Worm (Caenorhabditis elegans) whole organism, L1 larva: ENCODE data around the gene ZK512.8.
A peak's percentile ranks its signal among the peaks of the same experiment; 100 is the strongest.

Source experiments
- aha-1 ChIP-seq: fragments of 150-350 bp; optimal IDR thresholded peaks from 2 replicates; lab custom pipeline; 2014; ENCODE audit warnings: missing biosample characterization, missing genetic modification characterization
- ama-1 ChIP-seq: fragments of 150-350 bp; optimal IDR thresholded peaks from 2 replicates; lab custom pipeline; 2014
- blmp-1 ChIP-seq: fragments of 150-350 bp; optimal IDR thresholded peaks from 2 replicates; lab custom pipeline; 2014; ENCODE audit warnings: missing biosample characterization, missing genetic modification characterization
- ceh-8 ChIP-seq: fragments of 200-800 bp; sonication (Bioruptor generic); optimal IDR thresholded peaks from 2 replicates; lab custom pipeline; 2018; ENCODE audit warnings: mild to moderate bottlenecking, missing genetic modification characterization, moderate library complexity, missing compliant biosample characterization
- ceh-88 ChIP-seq: fragments of 200-800 bp; sonication (Bioruptor generic); IDR thresholded peaks from 2 replicates; pipeline ENCODE4 v1.3.6; 2022; ENCODE audit warnings: missing genetic modification characterization, missing compliant biosample characterization
- ces-1 ChIP-seq: fragments of 150-350 bp; optimal IDR thresholded peaks from 2 replicates; lab custom pipeline; 2014; ENCODE audit warnings: missing biosample characterization, missing genetic modification reagents, missing genetic modification characterization
- dpl-1 ChIP-seq, 3 experiments: fragments of 150-350 bp in 2 of 3; sonication (generic microtip) in 1 of 3; optimal IDR thresholded peaks; 2 replicates each; lab custom pipeline; 2014 to 2017; ENCODE audit warnings: missing biosample characterization in 3 of 3, missing genetic modification characterization in 3 of 3, missing genetic modification reagents in 3 of 3
- efl-1 ChIP-seq, 4 experiments: fragments of 150-350 bp; optimal IDR thresholded peaks in 3 of 4; peaks in 1 of 4; 1 replicate in 1 of 4; 2 replicates in 3 of 4; lab custom pipeline; 2014; ENCODE audit warnings: missing biosample characterization in 2 of 4, missing genetic modification characterization in 2 of 4, missing genetic modification reagents in 2 of 4
- elt-2 ChIP-seq: sonication (generic microtip); optimal IDR thresholded peaks from 2 replicates; lab custom pipeline; 2016; ENCODE audit warnings: missing genetic modification characterization, mild to moderate bottlenecking, inconsistent platforms, missing compliant biosample characterization, missing genetic modification reagents
- elt-3 ChIP-seq, 6 experiments: fragments of 150-350 bp in 1 of 6; sonication (generic microtip); optimal IDR thresholded peaks; 2 replicates each; lab custom pipeline; 2017 to 2018; ENCODE audit warnings: missing biosample characterization in 6 of 6, missing genetic modification characterization in 6 of 6, inconsistent platforms in 1 of 6
- fkh-10 ChIP-seq: sonication (generic microtip); optimal IDR thresholded peaks from 2 replicates; lab custom pipeline; 2017; ENCODE audit warnings: missing biosample characterization, missing genetic modification reagents, missing genetic modification characterization
- fkh-4 ChIP-seq: sonication (generic microtip); optimal IDR thresholded peaks from 2 replicates; lab custom pipeline; 2016; ENCODE audit warnings: missing compliant biosample characterization, missing genetic modification characterization, borderline replicate concordance
- hpl-2 ChIP-seq: fragments of 150-350 bp; optimal IDR thresholded peaks from 2 replicates; lab custom pipeline; 2014; ENCODE audit warnings: missing biosample characterization, missing genetic modification reagents, missing genetic modification characterization
- lin-14 ChIP-seq: fragments of 200-800 bp; sonication (Bioruptor generic); optimal IDR thresholded peaks from 2 replicates; lab custom pipeline; 2018; ENCODE audit warnings: mild to moderate bottlenecking, missing genetic modification characterization, moderate library complexity, missing compliant biosample characterization
- lin-15B ChIP-seq: fragments of 150-350 bp; sonication (generic microtip); optimal IDR thresholded peaks from 3 replicates; lab custom pipeline; 2014; ENCODE audit warnings: missing biosample characterization, missing genetic modification characterization
- lin-35 ChIP-seq, 2 experiments: fragments of 150-350 bp; optimal IDR thresholded peaks; 2 replicates each; lab custom pipeline; 2014; ENCODE audit warnings: missing biosample characterization in 2 of 2, missing genetic modification characterization in 2 of 2, missing genetic modification reagents in 2 of 2
- lin-39 ChIP-seq: fragments of 150-350 bp; optimal IDR thresholded peaks from 2 replicates; lab custom pipeline; 2014; ENCODE audit warnings: missing biosample characterization, missing genetic modification reagents, missing genetic modification characterization
- lir-3 ChIP-seq: sonication (generic microtip); optimal IDR thresholded peaks from 2 replicates; lab custom pipeline; 2016; ENCODE audit warnings: mild to moderate bottlenecking, missing genetic modification characterization, moderate library complexity, missing compliant biosample characterization; ENCODE audit not compliant: poor library complexity
- mep-1 ChIP-seq: fragments of 150-350 bp; optimal IDR thresholded peaks from 2 replicates; lab custom pipeline; 2014; ENCODE audit warnings: missing biosample characterization, missing genetic modification characterization
- nhr-11 ChIP-seq: fragments of 150-350 bp; optimal IDR thresholded peaks from 2 replicates; lab custom pipeline; 2014; ENCODE audit warnings: missing biosample characterization, missing genetic modification characterization
- nhr-12 ChIP-seq: sonication (generic microtip); optimal IDR thresholded peaks from 2 replicates; lab custom pipeline; 2017; ENCODE audit warnings: missing biosample characterization, missing genetic modification characterization
- nhr-19 ChIP-seq: fragments of 200-800 bp; sonication (Bioruptor generic); conservative IDR thresholded peaks from 2 replicates; pipeline ENCODE4 v1.3.6; 2022; ENCODE audit warnings: missing genetic modification characterization, missing compliant biosample characterization
- nhr-20 ChIP-seq: sonication (generic microtip); optimal IDR thresholded peaks from 2 replicates; lab custom pipeline; 2016; ENCODE audit warnings: mild to moderate bottlenecking, missing genetic modification characterization, missing compliant biosample characterization
- nhr-237 ChIP-seq: fragments of 150-350 bp; optimal IDR thresholded peaks from 2 replicates; lab custom pipeline; 2014; ENCODE audit warnings: missing biosample characterization, missing genetic modification characterization
- nhr-71 ChIP-seq: sonication (generic microtip); optimal IDR thresholded peaks from 2 replicates; lab custom pipeline; 2016; ENCODE audit warnings: mild to moderate bottlenecking, missing genetic modification characterization, moderate library complexity, missing compliant biosample characterization
- nhr-76 ChIP-seq: sonication (generic microtip); optimal IDR thresholded peaks from 2 replicates; lab custom pipeline; 2017; ENCODE audit warnings: missing biosample characterization, missing genetic modification characterization
- nhr-77 ChIP-seq: fragments of 150-350 bp; optimal IDR thresholded peaks from 2 replicates; lab custom pipeline; 2014; ENCODE audit warnings: missing biosample characterization, missing genetic modification characterization
- nhr-84 ChIP-seq: sonication (generic microtip); optimal IDR thresholded peaks from 2 replicates; lab custom pipeline; 2017; ENCODE audit warnings: missing biosample characterization, missing genetic modification characterization
- nhr-85 ChIP-seq: sonication (generic microtip); peaks from one replicate; lab custom pipeline; 2016; ENCODE audit warnings: missing genetic modification characterization, inconsistent platforms, missing compliant biosample characterization
- nhr-90 ChIP-seq: sonication (generic microtip); optimal IDR thresholded peaks from 2 replicates; lab custom pipeline; 2016; ENCODE audit warnings: mild to moderate bottlenecking, missing genetic modification characterization, missing compliant biosample characterization; ENCODE audit not compliant: poor library complexity
- pqm-1 ChIP-seq: sonication (generic microtip); optimal IDR thresholded peaks from 3 replicates; lab custom pipeline; 2017; ENCODE audit warnings: missing biosample characterization, missing genetic modification characterization
- rnt-1 ChIP-seq: sonication (generic microtip); optimal IDR thresholded peaks from 2 replicates; lab custom pipeline; 2016; ENCODE audit warnings: mild to moderate bottlenecking, missing genetic modification characterization, moderate library complexity, missing compliant biosample characterization
- sox-4 ChIP-seq: sonication (generic microtip); optimal IDR thresholded peaks from 2 replicates; lab custom pipeline; 2016; ENCODE audit warnings: missing genetic modification characterization, missing compliant biosample characterization
- sptf-1 ChIP-seq: fragments of 150-350 bp; optimal IDR thresholded peaks from 2 replicates; lab custom pipeline; 2014; ENCODE audit warnings: missing biosample characterization, missing genetic modification characterization
- swsn-7 ChIP-seq: sonication (generic microtip); optimal IDR thresholded peaks from 2 replicates; lab custom pipeline; 2016; ENCODE audit warnings: missing genetic modification characterization, missing compliant biosample characterization
- tlp-1 ChIP-seq: fragments of 150-350 bp; optimal IDR thresholded peaks from 2 replicates; lab custom pipeline; 2014; ENCODE audit warnings: missing biosample characterization, missing genetic modification characterization
- unc-130 ChIP-seq: fragments of 150-350 bp; optimal IDR thresholded peaks from 2 replicates; lab custom pipeline; 2017; ENCODE audit warnings: missing biosample characterization, missing genetic modification characterization, inconsistent platforms
- unc-30 ChIP-seq: sonication (generic microtip); optimal IDR thresholded peaks from 2 replicates; lab custom pipeline; 2017; ENCODE audit warnings: missing biosample characterization, missing genetic modification characterization
- unc-86 ChIP-seq: sonication (generic microtip); optimal IDR thresholded peaks from 2 replicates; lab custom pipeline; 2016; ENCODE audit warnings: missing genetic modification characterization, missing compliant biosample characterization
- unc-98 ChIP-seq: fragments of 200-800 bp; sonication (Bioruptor generic); IDR thresholded peaks from 2 replicates; pipeline ENCODE4 v1.3.6; 2022; ENCODE audit warnings: missing genetic modification characterization, missing compliant biosample characterization
- ztf-11 ChIP-seq, 2 experiments: sonication (generic microtip); optimal IDR thresholded peaks; 2 replicates each; lab custom pipeline; 2016 to 2017; ENCODE audit warnings: missing genetic modification characterization in 2 of 2, missing biosample characterization in 1 of 2, missing compliant biosample characterization in 1 of 2

The ZK512.8 gene

DNA sequence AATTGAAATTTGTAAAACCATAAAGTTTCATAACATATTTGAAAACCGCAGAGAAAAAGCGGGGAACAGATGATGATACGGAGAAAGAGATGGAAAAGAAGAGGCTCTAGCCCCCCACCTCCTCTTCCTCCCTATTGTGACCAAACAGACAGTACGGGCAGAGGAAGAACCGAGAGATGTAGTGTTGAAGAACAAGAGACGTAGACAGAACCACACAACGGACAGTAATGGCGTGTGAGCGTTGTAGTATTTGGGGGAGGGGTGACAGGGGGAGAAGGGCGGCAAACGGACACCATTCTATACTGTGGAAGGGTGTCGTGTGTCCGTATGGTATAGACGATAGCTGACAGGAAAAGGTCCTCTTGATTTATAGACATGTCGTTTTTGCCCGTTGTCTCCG is 30.1 kb downstream of the ZK512.8 start:
- TF ChIP-seq nhr-20 (tag; lab: Kevin White, UChicago), result peak; percentile 11
- TF ChIP-seq aha-1 (tag; lab: Kevin White, UChicago), result no peak
- peak; percentile 29 for TF ChIP-seq lin-14 (GFP tag; lab: Kevin White, UChicago)
- no peak for TF ChIP-seq unc-130 (tag; lab: Kevin White, UChicago)
- peak; percentile 6 for TF ChIP-seq rnt-1 (tag; lab: Kevin White, UChicago)
- TF ChIP-seq nhr-77 (tag; lab: Kevin White, UChicago), result no peak
- TF ChIP-seq ces-1, result no peak
- no peak for TF ChIP-seq sptf-1
- no peak for TF ChIP-seq elt-3 (tag; optimal IDR thresholded peaks at IDR 0.05; lab: Kevin White, UChicago)
- no peak for TF ChIP-seq swsn-7 (tag; lab: Kevin White, UChicago)
- TF ChIP-seq blmp-1, result peak; percentile 43
- no peak for TF ChIP-seq nhr-90
- TF ChIP-seq nhr-19 (GFP tag; lab: Robert Waterston, UW), result no peak
- peak; percentile 2 for TF ChIP-seq mep-1
- no peak for TF ChIP-seq pqm-1 (tag; lab: Kevin White, UChicago)
- no peak for TF ChIP-seq dpl-1 (GFP tag; optimal IDR thresholded peaks at IDR 0.05; lab: Kevin White, UChicago)
- TF ChIP-seq nhr-11, result no peak
- TF ChIP-seq ztf-11 (tag; optimal IDR thresholded peaks at IDR 0.05; lab: Kevin White, UChicago), result peak in 1 of 2 experiments; percentile 18
- no peak for TF ChIP-seq fkh-10 (GFP tag; lab: Kevin White, UChicago)

ce11 chrIII:9177874-9178273 is 32.0 kb downstream of the ZK512.8 start:
- TF ChIP-seq nhr-71 (tag; lab: Kevin White, UChicago) (no peak), fkh-4 (tag; lab: Kevin White, UChicago) (no peak), lir-3 (no peak), swsn-7 (tag; lab: Kevin White, UChicago) (no peak), mep-1 (no peak), ces-1 (no peak), lin-14 (GFP tag; lab: Kevin White, UChicago) (no peak), lin-39 (tag; lab: Kevin White, UChicago) (no peak), elt-2 (tag; lab: Kevin White, UChicago) (no peak), lin-15B (tag; lab: Kevin White, UChicago) (no peak)

ce11 chrIII:9181246-9181645 is 35.4 kb downstream of the ZK512.8 start, which contains the start of gene tax-4:
TSS of gene tax-4 (plus strand) at chrIII:9181546.
- TF ChIP-seq nhr-237 (no peak), ama-1 (no peak), tlp-1 (tag; lab: Kevin White, UChicago) (no peak), unc-98 (GFP tag; lab: Robert Waterston, UW) (no peak), aha-1 (tag; lab: Kevin White, UChicago) (no peak), nhr-12 (no peak), nhr-76 (tag; lab: Kevin White, UChicago) (no peak), sox-4 (tag; lab: Kevin White, UChicago) (no peak), unc-30 (tag; lab: Kevin White, UChicago) (no peak), nhr-85 (tag; lab: Kevin White, UChicago) (no peak), unc-86 (tag; lab: Kevin White, UChicago) (no peak), lin-35 (GFP tag; optimal IDR thresholded peaks at IDR 0.05; lab: Kevin White, UChicago) (no peak), ceh-88 (no peak), nhr-11 (no peak), ceh-8 (GFP tag; lab: Kevin White, UChicago) (no peak)

DNA sequence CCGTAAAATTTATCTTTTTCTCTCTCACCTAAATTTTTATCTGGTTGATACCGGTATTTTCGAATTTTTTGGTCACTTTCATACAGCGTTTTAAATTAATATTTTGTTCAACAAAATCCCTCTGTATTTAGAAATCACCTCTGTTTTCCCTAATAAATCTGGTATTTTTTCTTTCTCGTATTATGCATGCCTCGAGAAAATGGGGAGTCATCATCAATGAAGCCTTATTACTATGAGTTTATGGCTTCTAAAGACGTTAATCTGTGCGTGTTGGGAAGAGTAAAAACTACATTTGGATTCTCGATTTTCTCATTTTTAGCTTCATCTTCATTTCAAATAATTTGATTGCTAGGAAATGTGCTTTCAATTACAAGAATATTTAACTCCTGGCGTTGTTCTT is 39.9 kb downstream of the ZK512.8 start, which contains the start of gene ZC84.7:
TSS of gene ZC84.7 (plus strand) at position 301 of the 400 bp plus-strand sequence.
- TF ChIP-seq hpl-2 (GFP tag; lab: Kevin White, UChicago) (no peak), nhr-77 (tag; lab: Kevin White, UChicago) (no peak), efl-1 (optimal IDR thresholded peaks at IDR 0.05; lab: Kevin White, UChicago) (no peak), efl-1 (GFP tag; optimal IDR thresholded peaks at IDR 0.05 in 1 of 2; lab: Kevin White, UChicago) (peak in 1 of 2 experiments; percentile 5), nhr-84 (tag; lab: Kevin White, UChicago) (no peak)
